Worm (Caenorhabditis elegans) whole organism, midembryonic: ENCODE results near the gene str-174.

ENCODE experiments used
- T22C8.4 ChIP-seq: fragments of 200-800 bp; sonication (Bioruptor generic); IDR thresholded peaks from 2 replicates; pipeline ENCODE4 v1.3.6; 2022; ENCODE audit warnings: missing genetic modification characterization, missing compliant biosample characterization
- cog-1 ChIP-seq: sonication (generic microtip); optimal IDR thresholded peaks from 2 replicates; lab custom pipeline; 2016; ENCODE audit warnings: missing genetic modification characterization, missing compliant biosample characterization
- flt-1 ChIP-seq: fragments of 200-800 bp; sonication (Bioruptor generic); IDR thresholded peaks from 2 replicates; pipeline ENCODE4 v1.3.6; 2022; ENCODE audit warnings: missing genetic modification characterization, missing compliant biosample characterization
- klf-2 ChIP-seq: fragments of 200-800 bp; sonication (Bioruptor generic); conservative IDR thresholded peaks from 2 replicates; pipeline ENCODE4 v1.3.6; 2022; ENCODE audit warnings: missing genetic modification reagents, missing genetic modification characterization, missing compliant biosample characterization
- med-1 ChIP-seq: sonication (generic microtip); optimal IDR thresholded peaks from 2 replicates; lab custom pipeline; 2017; ENCODE audit warnings: missing genetic modification characterization, mild to moderate bottlenecking, missing compliant biosample characterization, antibody characterized with exemption, missing genetic modification reagents; ENCODE audit not compliant: insufficient read depth
- ref-1 ChIP-seq: fragments of 200-800 bp; sonication (Bioruptor generic); conservative IDR thresholded peaks from 2 replicates; pipeline ENCODE4 v1.3.6; 2022; ENCODE audit warnings: missing genetic modification reagents, missing genetic modification characterization, missing compliant biosample characterization
- tab-1 ChIP-seq: fragments of 200-800 bp; sonication (Bioruptor generic); IDR thresholded peaks from 2 replicates; pipeline ENCODE4 v1.3.6; 2022; ENCODE audit warnings: missing genetic modification characterization, missing compliant biosample characterization
- ztf-23 ChIP-seq: fragments of 200-800 bp; sonication (Bioruptor generic); IDR thresholded peaks from 2 replicates; pipeline ENCODE4 v1.3.6; 2022; ENCODE audit warnings: missing genetic modification reagents, missing genetic modification characterization, missing compliant biosample characterization
- ztf-29 ChIP-seq: fragments of 200-800 bp; sonication (Bioruptor generic); IDR thresholded peaks from 2 replicates; pipeline ENCODE4 v1.3.6; 2022; ENCODE audit warnings: missing genetic modification reagents, missing genetic modification characterization, missing compliant biosample characterization

ce11 chrIV:4905645-4906135 lies 31.2 kb upstream of the str-174 start, which contains the start of gene T08B6.4:
- TF ChIP-seq flt-1 = no peak
- no peak for TF ChIP-seq ref-1 (GFP tag; lab: Robert Waterston, UW)
- no peak for TF ChIP-seq cog-1
- TF ChIP-seq T22C8.4 (GFP tag; lab: Robert Waterston, UW) = peak; percentile 67
- TF ChIP-seq med-1 (GFP tag; lab: Kevin White, UChicago) = no peak
- TF ChIP-seq ztf-23 (GFP tag; lab: Robert Waterston, UW) = no peak
- no peak for TF ChIP-seq klf-2
- no peak for TF ChIP-seq tab-1 (GFP tag; lab: Robert Waterston, UW)
- TF ChIP-seq ztf-29 (GFP tag; lab: Robert Waterston, UW) = no peak
